Fruit fly (Drosophila melanogaster): ENCODE data around the gene CG9886.

DNA sequence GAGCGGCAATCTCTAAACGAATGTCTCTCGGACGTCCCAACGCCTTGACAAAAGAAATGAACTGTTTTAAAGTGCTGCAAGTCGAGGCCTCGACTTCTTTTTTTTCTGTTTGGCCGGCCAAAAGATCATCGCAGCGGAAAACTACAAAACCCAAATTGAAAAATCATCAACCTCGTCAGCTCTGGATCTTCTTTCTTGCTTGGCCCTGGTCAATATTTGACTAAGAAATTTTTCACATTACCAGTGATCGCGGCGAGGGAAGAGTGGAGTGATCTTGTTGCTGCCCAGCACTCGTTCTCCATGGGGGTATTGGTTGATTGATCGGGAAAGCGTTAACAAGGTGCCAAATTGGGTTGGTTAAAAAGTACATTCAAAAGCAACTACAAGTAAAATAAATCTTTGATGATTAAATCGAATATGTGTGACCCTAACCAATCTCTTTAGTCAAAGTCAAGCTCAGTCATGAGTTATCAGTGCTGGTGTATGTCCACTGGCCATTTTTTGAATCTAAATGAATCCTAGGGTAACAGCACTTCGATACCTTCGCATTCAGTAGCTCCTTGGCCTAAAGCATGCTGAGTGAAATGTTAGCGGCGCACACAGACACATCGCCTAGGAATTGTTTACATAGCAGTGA is 18.1 kb downstream of the CG9886 start:
- no peak for TF ChIP-seq lola (GFP tag; optimal IDR thresholded peaks at IDR 0.05)
- no peak for TF ChIP-seq jim (GFP tag; optimal IDR thresholded peaks at IDR 0.05)
- no peak for TF ChIP-seq Dfd (GFP tag; optimal IDR thresholded peaks at IDR 0.05)
- no peak for TF ChIP-seq Hr78 (GFP tag; optimal IDR thresholded peaks at IDR 0.05)
- TF ChIP-seq psq (GFP tag; optimal IDR thresholded peaks at IDR 0.05) = no peak
- TF ChIP-seq CG32264 (GFP tag; optimal IDR thresholded peaks at IDR 0.05) = no peak
- TF ChIP-seq pan (optimal IDR thresholded peaks at IDR 0.05) = no peak
- TF ChIP-seq Rel (GFP tag; optimal IDR thresholded peaks at IDR 0.05) = no peak
- no peak for TF ChIP-seq Rel (tag; optimal IDR thresholded peaks at IDR 0.05)
- TF ChIP-seq Hnf4 (GFP tag; optimal IDR thresholded peaks at IDR 0.05) = no peak
- TF ChIP-seq Dif (GFP tag; optimal IDR thresholded peaks at IDR 0.05; ENCODE audit: partially characterized antibody) = no peak

Measured in whole organism, wandering third instar larva.